Worm (Caenorhabditis elegans): ENCODE data around the gene acl-3.

The acl-3 gene

DNA sequence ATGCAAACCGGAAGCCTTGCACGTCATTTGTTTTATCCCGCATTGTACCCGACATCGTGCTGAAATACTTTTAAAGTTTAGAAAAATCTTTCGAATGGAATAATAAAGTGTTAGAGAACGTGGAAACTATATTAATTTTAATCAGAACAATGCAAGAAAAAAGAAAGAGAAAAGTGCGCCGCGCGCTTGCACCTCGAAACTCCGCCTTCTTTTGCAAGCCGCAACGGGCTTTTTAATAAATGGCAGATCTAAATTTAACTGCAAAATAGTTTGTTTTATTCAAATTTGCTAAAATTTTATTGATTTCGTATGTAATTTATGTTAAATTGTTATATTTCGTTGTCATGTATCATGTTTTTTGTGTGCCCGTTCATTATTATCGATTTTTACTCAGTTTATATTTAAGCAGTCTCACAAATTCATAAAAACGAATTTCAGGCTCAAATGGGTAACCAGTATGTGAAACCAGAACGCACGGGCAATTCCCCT, at the start of gene acl-3, which contains the start of gene ndub-6:
acl-3 (minus strand) TSS at position 59 of the 489 bp plus-strand sequence.
ndub-6 (plus strand) TSS at position 439 of the 489 bp plus-strand sequence.
- TF ChIP-seq F13C5.2 (tag; optimal IDR thresholded peaks at IDR 0.05) (no peak), pes-1 (GFP tag; IDR thresholded peaks at IDR 0.05) (no peak), B0310.2 (tag; optimal IDR thresholded peaks at IDR 0.05) (no peak), aly-1 (tag; optimal IDR thresholded peaks at IDR 0.05) (no peak), flt-1 (GFP tag; IDR thresholded peaks at IDR 0.05) (no peak), ets-7 (tag; optimal IDR thresholded peaks at IDR 0.05) (no peak)

ce11 chrIV:11700752-11701151, 48.9 kb upstream of the acl-3 start, which contains the start of gene dpy-20:
Gene dpy-20, minus strand, starts transcription at chrIV:11700852.
- TF ChIP-seq tbx-37 (GFP tag; conservative IDR thresholded peaks at IDR 0.05) (no peak), ceh-36 (tag; optimal IDR thresholded peaks at IDR 0.05) (no peak), tbx-11 (GFP tag; IDR thresholded peaks at IDR 0.05) (no peak), F13C5.2 (tag; optimal IDR thresholded peaks at IDR 0.05) (no peak), sea-1 (GFP tag; conservative IDR thresholded peaks at IDR 0.05) (no peak), B0310.2 (tag; optimal IDR thresholded peaks at IDR 0.05) (no peak), tra-4 (tag; optimal IDR thresholded peaks at IDR 0.05) (no peak), ama-1 (optimal IDR thresholded peaks at IDR 0.05) (no peak), ets-7 (tag; optimal IDR thresholded peaks at IDR 0.05) (no peak), ceh-13 (GFP tag; optimal IDR thresholded peaks at IDR 0.05) (no peak), hmg-4 (GFP tag; optimal IDR thresholded peaks at IDR 0.05) (no peak), scrt-1 (GFP tag; IDR thresholded peaks at IDR 0.05) (no peak), hnd-1 (tag; optimal IDR thresholded peaks at IDR 0.05) (no peak), aly-1 (tag; optimal IDR thresholded peaks at IDR 0.05) (no peak), hmbx-1 (tag; optimal IDR thresholded peaks at IDR 0.05) (no peak), pes-1 (GFP tag; IDR thresholded peaks at IDR 0.05) (no peak), flt-1 (GFP tag; IDR thresholded peaks at IDR 0.05) (no peak)

- TF ChIP-seq hmg-4 (GFP tag; optimal IDR thresholded peaks at IDR 0.05) (no peak), ets-7 (tag; optimal IDR thresholded peaks at IDR 0.05) (no peak), flt-1 (GFP tag; IDR thresholded peaks at IDR 0.05) (no peak), scrt-1 (GFP tag; IDR thresholded peaks at IDR 0.05) (no peak), F13C5.2 (tag; optimal IDR thresholded peaks at IDR 0.05) (no peak), tbx-37 (GFP tag; conservative IDR thresholded peaks at IDR 0.05) (no peak), ceh-36 (tag; optimal IDR thresholded peaks at IDR 0.05) (no peak), hnd-1 (tag; optimal IDR thresholded peaks at IDR 0.05) (no peak), tbx-11 (GFP tag; IDR thresholded peaks at IDR 0.05) (no peak), pes-1 (GFP tag; IDR thresholded peaks at IDR 0.05) (no peak), ama-1 (optimal IDR thresholded peaks at IDR 0.05) (no peak), sea-1 (GFP tag; conservative IDR thresholded peaks at IDR 0.05) (no peak), tra-4 (tag; optimal IDR thresholded peaks at IDR 0.05) (no peak), hmbx-1 (tag; optimal IDR thresholded peaks at IDR 0.05) (no peak), B0310.2 (tag; optimal IDR thresholded peaks at IDR 0.05) (no peak), ceh-13 (GFP tag; optimal IDR thresholded peaks at IDR 0.05) (no peak), aly-1 (tag; optimal IDR thresholded peaks at IDR 0.05) (no peak)
Measured at ce11 chrIV:11700100-11700499, 48.3 kb upstream of the acl-3 start.

DNA sequence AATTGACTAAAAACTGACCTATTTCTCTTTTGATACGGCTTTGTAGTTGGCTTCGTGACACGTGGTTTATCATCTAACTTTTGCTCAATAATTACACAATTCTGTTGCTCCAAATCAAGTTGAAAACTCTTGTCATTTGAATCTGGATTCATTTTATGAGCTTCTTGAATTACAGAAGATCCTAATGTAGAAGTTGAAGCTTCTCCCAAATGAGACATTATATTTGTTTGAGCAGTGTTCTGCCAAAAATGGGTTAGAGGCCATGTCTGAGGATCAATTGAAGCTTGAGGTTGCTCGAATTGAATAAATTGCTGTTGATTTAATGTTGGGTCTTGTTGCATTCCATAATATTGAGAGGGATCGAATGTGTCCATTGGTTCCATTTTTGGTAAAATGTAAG, 45.7 kb upstream of the acl-3 start:
- no peak for TF ChIP-seq B0310.2 (tag; optimal IDR thresholded peaks at IDR 0.05)
- no peak for TF ChIP-seq aly-1 (tag; optimal IDR thresholded peaks at IDR 0.05)
- no peak for TF ChIP-seq scrt-1 (GFP tag; IDR thresholded peaks at IDR 0.05)
- TF ChIP-seq F13C5.2 (tag; optimal IDR thresholded peaks at IDR 0.05), result no peak
- TF ChIP-seq hmbx-1 (tag; optimal IDR thresholded peaks at IDR 0.05), result no peak
- TF ChIP-seq tra-4 (tag; optimal IDR thresholded peaks at IDR 0.05), result no peak
- no peak for TF ChIP-seq ets-7 (tag; optimal IDR thresholded peaks at IDR 0.05)
- no peak for TF ChIP-seq ama-1 (optimal IDR thresholded peaks at IDR 0.05)
- TF ChIP-seq tbx-11 (GFP tag; IDR thresholded peaks at IDR 0.05), result no peak
- TF ChIP-seq ceh-36 (tag; optimal IDR thresholded peaks at IDR 0.05), result no peak
- TF ChIP-seq ceh-13 (GFP tag; optimal IDR thresholded peaks at IDR 0.05), result no peak

DNA sequence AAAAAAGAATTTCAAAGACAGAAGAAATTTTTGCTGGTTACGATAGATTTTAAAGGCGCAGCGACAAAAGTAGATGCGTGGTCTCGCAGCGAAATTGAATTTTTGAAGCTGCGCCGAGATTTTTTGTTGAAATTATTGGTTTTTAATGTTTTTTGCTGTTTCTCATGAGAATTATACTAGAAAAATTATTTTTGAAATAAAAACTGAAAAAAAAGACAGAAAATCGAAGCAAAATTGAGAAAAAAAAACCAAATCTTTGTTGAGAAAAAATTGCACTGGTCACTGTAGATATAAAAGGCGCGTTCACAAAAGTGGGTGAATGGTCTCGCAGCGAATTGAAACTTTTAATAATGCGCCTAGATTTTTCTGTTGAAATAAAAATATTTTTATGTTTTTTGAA, 43.8 kb upstream of the acl-3 start:
- TF ChIP-seq ceh-13 (GFP tag; optimal IDR thresholded peaks at IDR 0.05), result no peak
- TF ChIP-seq ama-1 (optimal IDR thresholded peaks at IDR 0.05), result no peak
- no peak for TF ChIP-seq F13C5.2 (tag; optimal IDR thresholded peaks at IDR 0.05)
- TF ChIP-seq tbx-11 (GFP tag; IDR thresholded peaks at IDR 0.05), result no peak
- TF ChIP-seq hmbx-1 (tag; optimal IDR thresholded peaks at IDR 0.05), result no peak
- no peak for TF ChIP-seq tbx-37 (GFP tag; conservative IDR thresholded peaks at IDR 0.05)
- no peak for TF ChIP-seq pes-1 (GFP tag; IDR thresholded peaks at IDR 0.05)
- TF ChIP-seq tra-4 (tag; optimal IDR thresholded peaks at IDR 0.05), result no peak
- no peak for TF ChIP-seq hnd-1 (tag; optimal IDR thresholded peaks at IDR 0.05)
- no peak for TF ChIP-seq hmg-4 (GFP tag; optimal IDR thresholded peaks at IDR 0.05)
- no peak for TF ChIP-seq flt-1 (GFP tag; IDR thresholded peaks at IDR 0.05)
- no peak for TF ChIP-seq scrt-1 (GFP tag; IDR thresholded peaks at IDR 0.05)
- TF ChIP-seq sea-1 (GFP tag; conservative IDR thresholded peaks at IDR 0.05), result no peak
- TF ChIP-seq ets-7 (tag; optimal IDR thresholded peaks at IDR 0.05), result no peak
- no peak for TF ChIP-seq ceh-36 (tag; optimal IDR thresholded peaks at IDR 0.05)
- TF ChIP-seq aly-1 (tag; optimal IDR thresholded peaks at IDR 0.05), result no peak
- no peak for TF ChIP-seq B0310.2 (tag; optimal IDR thresholded peaks at IDR 0.05)

- TF ChIP-seq tra-4 (tag; optimal IDR thresholded peaks at IDR 0.05), result no peak
- no peak for TF ChIP-seq ama-1 (optimal IDR thresholded peaks at IDR 0.05)
- no peak for TF ChIP-seq hmbx-1 (tag; optimal IDR thresholded peaks at IDR 0.05)
- TF ChIP-seq hnd-1 (tag; optimal IDR thresholded peaks at IDR 0.05), result no peak
- no peak for TF ChIP-seq scrt-1 (GFP tag; IDR thresholded peaks at IDR 0.05)
- no peak for TF ChIP-seq tbx-11 (GFP tag; IDR thresholded peaks at IDR 0.05)
Measured at ce11 chrIV:11694143-11694542, 42.3 kb upstream of the acl-3 start, which contains the start of gene ZK792.7. Gene ZK792.7, plus strand, starts transcription at chrIV:11694443.

DNA sequence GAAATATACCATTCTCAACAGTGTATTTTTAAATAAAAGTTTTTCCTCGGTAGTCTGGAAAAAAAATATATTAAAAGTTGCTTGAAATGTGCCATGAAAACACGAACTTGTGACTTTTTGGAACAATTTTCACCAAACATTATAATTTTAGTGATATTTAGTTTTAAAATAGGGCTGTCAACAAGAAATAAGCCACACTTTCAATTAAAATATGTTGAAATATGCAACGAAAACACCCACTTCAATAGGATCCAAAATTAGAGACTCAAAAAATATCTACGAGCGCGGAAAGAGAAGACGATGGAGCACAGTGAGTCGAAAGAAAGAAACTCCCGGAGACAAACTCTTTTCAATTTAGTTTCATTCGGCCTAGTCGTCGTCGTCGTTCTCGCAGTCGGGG, 41.7 kb upstream of the acl-3 start, which contains the start of gene ZK792.12:
ZK792.12 (plus strand) TSS at position 301 of the 400 bp plus-strand sequence.
- no peak for TF ChIP-seq aly-1 (tag; optimal IDR thresholded peaks at IDR 0.05)
- TF ChIP-seq scrt-1 (GFP tag; IDR thresholded peaks at IDR 0.05), result no peak
